Worm (Caenorhabditis elegans): ENCODE measurements around the gene pam-1.

DNA sequence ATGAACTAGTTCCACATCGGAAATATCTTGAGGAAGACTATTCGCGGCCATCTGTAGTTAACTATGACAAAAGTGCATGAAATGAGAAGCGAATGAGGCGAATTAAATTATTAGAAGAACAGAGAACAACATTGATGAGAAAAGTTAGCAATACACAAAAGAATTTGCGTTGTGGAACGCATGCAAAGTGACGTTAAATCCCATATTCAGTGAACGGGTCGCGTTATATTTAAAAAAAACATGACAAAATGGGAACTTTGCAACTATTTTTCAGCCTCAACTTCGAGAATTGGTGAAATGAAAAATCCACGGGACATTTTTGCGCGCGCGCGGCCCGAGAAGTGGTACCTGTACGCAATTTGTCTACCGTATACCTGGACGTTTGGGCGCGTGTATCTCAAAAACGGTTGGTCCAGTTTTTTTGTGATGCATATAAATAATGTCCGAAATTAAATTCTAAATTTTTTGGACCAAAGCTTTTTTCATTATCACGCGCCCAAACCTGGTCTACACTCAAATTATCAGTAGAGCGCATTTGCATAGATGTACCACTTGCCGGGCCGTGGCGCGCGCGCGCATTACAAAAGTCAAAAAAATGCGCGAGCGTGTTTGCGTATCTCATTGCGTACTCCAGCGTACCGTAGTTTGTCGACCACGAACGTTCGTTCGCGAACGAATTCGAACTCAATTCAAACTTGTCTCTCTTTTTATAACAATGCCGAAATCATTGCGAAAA lies 2.6 kb downstream of the pam-1 start, which contains the start of the genes cdd-2 and oef-1:
- no peak for TF ChIP-seq pha-4 (tag; optimal IDR thresholded peaks at IDR 0.05)
- TF ChIP-seq sea-2 (GFP tag; optimal IDR thresholded peaks at IDR 0.05), result no peak
- no peak for TF ChIP-seq daf-12 (tag; optimal IDR thresholded peaks at IDR 0.05)
- no peak for TF ChIP-seq R02D3.7 (tag; optimal IDR thresholded peaks at IDR 0.05)
